Worm (Caenorhabditis elegans) whole organism, L3 larva: ENCODE measurements around the gene F41D9.2.

Experiments
- ZK546.5 ChIP-seq: sonication (generic microtip); optimal IDR thresholded peaks from 2 replicates; lab custom pipeline; 2017; ENCODE audit warnings: missing biosample characterization, missing genetic modification characterization
- ceh-16 ChIP-seq: sonication (generic microtip); optimal IDR thresholded peaks from 2 replicates; lab custom pipeline; 2017; ENCODE audit warnings: missing biosample characterization, missing genetic modification characterization
- daf-12 ChIP-seq: fragments of 150-350 bp; optimal IDR thresholded peaks from 2 replicates; lab custom pipeline; 2014; ENCODE audit warnings: missing biosample characterization, missing genetic modification reagents, missing genetic modification characterization
- egl-27 ChIP-seq: sonication (generic microtip); optimal IDR thresholded peaks from 4 replicates; lab custom pipeline; 2017; ENCODE audit warnings: missing biosample characterization, missing genetic modification reagents, missing genetic modification characterization
- fkh-2 ChIP-seq: fragments of 150-350 bp; optimal IDR thresholded peaks from 2 replicates; lab custom pipeline; 2014; ENCODE audit warnings: missing biosample characterization, missing genetic modification reagents, missing genetic modification characterization
- fos-1 ChIP-seq: fragments of 150-350 bp; optimal IDR thresholded peaks from 2 replicates; lab custom pipeline; 2014; ENCODE audit warnings: missing biosample characterization, missing genetic modification characterization
- jun-1 ChIP-seq: fragments of 150-350 bp; optimal IDR thresholded peaks from 2 replicates; lab custom pipeline; 2014; ENCODE audit warnings: missing biosample characterization, missing genetic modification reagents, missing genetic modification characterization
- nhr-76 ChIP-seq: fragments of 150-350 bp; sonication (generic microtip); optimal IDR thresholded peaks from 5 replicates; lab custom pipeline; 2014; ENCODE audit warnings: missing biosample characterization, missing genetic modification characterization
- nhr-77 ChIP-seq: fragments of 150-350 bp; optimal IDR thresholded peaks from 2 replicates; lab custom pipeline; 2014; ENCODE audit warnings: missing biosample characterization, missing genetic modification characterization
- tbx-2 ChIP-seq: sonication (generic microtip); optimal IDR thresholded peaks from 2 replicates; lab custom pipeline; 2016; ENCODE audit warnings: mild to moderate bottlenecking, missing genetic modification characterization, missing compliant biosample characterization
- unc-39 ChIP-seq: sonication (generic microtip); optimal IDR thresholded peaks from 4 replicates; lab custom pipeline; 2017; ENCODE audit warnings: missing biosample characterization, missing genetic modification characterization
- ztf-4 ChIP-seq: fragments of 150-350 bp; optimal IDR thresholded peaks from 2 replicates; lab custom pipeline; 2014; ENCODE audit warnings: missing biosample characterization, missing genetic modification characterization

DNA sequence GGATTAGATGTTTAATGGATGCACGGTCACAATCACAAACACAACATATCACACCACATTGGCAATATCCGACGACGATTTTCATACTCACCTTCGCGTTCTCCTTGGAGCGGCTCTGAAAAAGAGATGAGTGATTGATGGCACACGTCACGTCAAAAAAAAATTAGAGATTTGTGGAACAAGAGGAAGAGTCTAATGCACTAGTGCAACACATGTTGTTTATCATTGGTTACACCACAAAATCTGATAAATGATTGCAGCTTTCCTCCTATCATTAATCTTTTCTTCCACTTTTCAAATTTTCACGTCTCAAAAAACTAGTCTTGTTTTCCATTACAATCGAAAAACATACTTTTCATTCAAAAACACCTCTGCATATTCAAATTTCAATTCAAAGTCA, 5.8 kb upstream of the F41D9.2 start:
- TF ChIP-seq tbx-2 (tag; lab: Kevin White, UChicago) = no peak
- no peak for TF ChIP-seq unc-39 (tag; lab: Kevin White, UChicago)
- no peak for TF ChIP-seq nhr-76
- TF ChIP-seq fos-1 (tag; lab: Kevin White, UChicago) = no peak
- no peak for TF ChIP-seq fkh-2 (tag; lab: Kevin White, UChicago)
- no peak for TF ChIP-seq jun-1
- TF ChIP-seq daf-12 (tag; lab: Kevin White, UChicago) = no peak
- TF ChIP-seq ztf-4 (tag; lab: Kevin White, UChicago) = no peak
- TF ChIP-seq ZK546.5 (tag; lab: Kevin White, UChicago) = no peak
- no peak for TF ChIP-seq ceh-16 (tag; lab: Kevin White, UChicago)
- TF ChIP-seq egl-27 (tag; lab: Kevin White, UChicago) = no peak
- no peak for TF ChIP-seq nhr-77 (tag; lab: Kevin White, UChicago)
